Worm (Caenorhabditis elegans): Measurements from ENCODE around the gene F32D8.3.

DNA sequence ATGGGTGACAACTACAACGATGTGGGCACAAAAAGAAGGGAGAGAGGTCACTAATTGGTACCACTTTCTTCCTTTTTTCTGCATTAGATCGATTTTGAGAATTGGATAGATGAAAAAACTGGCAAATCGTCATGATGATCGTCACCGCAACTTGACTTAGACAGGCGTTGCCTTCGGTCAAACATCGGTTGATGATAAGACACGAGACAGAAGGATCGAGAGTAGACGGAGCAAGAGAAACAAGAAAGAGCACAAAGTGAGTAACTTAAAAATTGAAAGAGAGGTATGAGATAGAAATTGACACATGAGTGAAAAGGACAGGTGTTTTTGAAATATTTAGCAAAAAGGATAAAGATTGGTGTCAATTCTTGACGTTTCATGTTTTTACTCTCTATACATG lies 16.6 kb upstream of the F32D8.3 start:
- TF ChIP-seq flt-1 (GFP tag; IDR thresholded peaks at IDR 0.05): no peak
- no peak for TF ChIP-seq ref-1 (GFP tag; conservative IDR thresholded peaks at IDR 0.05)
- TF ChIP-seq ztf-23 (GFP tag; IDR thresholded peaks at IDR 0.05): no peak
